Worm (Caenorhabditis elegans) whole organism, L2 larva: ENCODE measurements around the gene C40A11.3.

ENCODE experiments used
- C34F6.9 ChIP-seq: fragments of 150-350 bp; optimal IDR thresholded peaks from 2 replicates; lab custom pipeline; 2014; ENCODE audit warnings: missing biosample characterization, missing genetic modification characterization
- F13H6.1 ChIP-seq: sonication (generic microtip); optimal IDR thresholded peaks from 2 replicates; lab custom pipeline; 2016; ENCODE audit warnings: missing genetic modification characterization, missing compliant biosample characterization
- Y55F3AM.14 ChIP-seq: fragments of 200-800 bp; sonication (Bioruptor generic); optimal IDR thresholded peaks from 2 replicates; lab custom pipeline; 2018; ENCODE audit warnings: mild to moderate bottlenecking, missing genetic modification characterization, missing compliant biosample characterization
- ZK546.5 ChIP-seq: sonication (generic microtip); optimal IDR thresholded peaks from 2 replicates; lab custom pipeline; 2017; ENCODE audit warnings: missing biosample characterization, missing genetic modification characterization
- alr-1 ChIP-seq: fragments of 150-350 bp; optimal IDR thresholded peaks from 2 replicates; lab custom pipeline; 2014; ENCODE audit warnings: missing biosample characterization, missing genetic modification characterization
- aly-2 ChIP-seq: fragments of 150-350 bp; optimal IDR thresholded peaks from 2 replicates; lab custom pipeline; 2014; ENCODE audit warnings: missing biosample characterization, missing genetic modification characterization
- ama-1 ChIP-seq: fragments of 150-350 bp; optimal IDR thresholded peaks from 2 replicates; lab custom pipeline; 2018; ENCODE audit warnings: inconsistent platforms
- blmp-1 ChIP-seq: sonication (generic microtip); optimal IDR thresholded peaks from 2 replicates; lab custom pipeline; 2017; ENCODE audit warnings: missing genetic modification characterization, mild to moderate bottlenecking, missing compliant biosample characterization, antibody characterized with exemption, moderate library complexity; ENCODE audit not compliant: insufficient read depth
- ceh-16 ChIP-seq: fragments of 150-350 bp; optimal IDR thresholded peaks from 2 replicates; lab custom pipeline; 2014; ENCODE audit warnings: missing biosample characterization, missing genetic modification characterization
- crh-2 ChIP-seq: sonication (generic microtip); optimal IDR thresholded peaks from 2 replicates; lab custom pipeline; 2017; ENCODE audit warnings: missing biosample characterization, missing genetic modification characterization
- elt-1 ChIP-seq: fragments of 150-350 bp; optimal IDR thresholded peaks from 2 replicates; lab custom pipeline; 2014; ENCODE audit warnings: missing biosample characterization, missing genetic modification characterization
- elt-3 ChIP-seq: sonication (generic microtip); optimal IDR thresholded peaks from 2 replicates; lab custom pipeline; 2017; ENCODE audit warnings: missing biosample characterization, missing genetic modification characterization
- lin-11 ChIP-seq: fragments of 150-350 bp; sonication (generic microtip); optimal IDR thresholded peaks from 2 replicates; lab custom pipeline; 2014; ENCODE audit warnings: missing biosample characterization, missing genetic modification characterization, inconsistent platforms, mixed read lengths
- lsy-2 ChIP-seq, 2 experiments: fragments of 150-350 bp in 1 of 2; sonication (generic microtip) in 1 of 2; optimal IDR thresholded peaks; 2 replicates each; lab custom pipeline; 2014 to 2017; ENCODE audit warnings: missing biosample characterization in 2 of 2, missing genetic modification characterization in 2 of 2
- mab-5 ChIP-seq: fragments of 150-350 bp; optimal IDR thresholded peaks from 2 replicates; lab custom pipeline; 2014; ENCODE audit warnings: missing biosample characterization, missing genetic modification characterization
- mbf-1 ChIP-seq: sonication (generic microtip); optimal IDR thresholded peaks from 2 replicates; lab custom pipeline; 2017; ENCODE audit warnings: missing biosample characterization, missing genetic modification characterization
- mdl-1 ChIP-seq, 2 experiments: fragments of 150-350 bp in 1 of 2; sonication (generic microtip) in 1 of 2; optimal IDR thresholded peaks; 2 replicates each; lab custom pipeline; 2017; ENCODE audit warnings: missing biosample characterization in 2 of 2, missing genetic modification characterization in 2 of 2
- nhr-10 ChIP-seq: sonication (generic microtip); optimal IDR thresholded peaks from 2 replicates; lab custom pipeline; 2017; ENCODE audit warnings: missing biosample characterization, missing genetic modification characterization
- nhr-11 ChIP-seq: fragments of 150-350 bp; optimal IDR thresholded peaks from 2 replicates; lab custom pipeline; 2014; ENCODE audit warnings: missing biosample characterization, missing genetic modification characterization
- nhr-12 ChIP-seq: fragments of 150-350 bp; optimal IDR thresholded peaks from 2 replicates; lab custom pipeline; 2014; ENCODE audit warnings: missing biosample characterization, missing genetic modification characterization
- nhr-129 ChIP-seq: fragments of 150-350 bp; optimal IDR thresholded peaks from 2 replicates; lab custom pipeline; 2014; ENCODE audit warnings: missing biosample characterization, missing genetic modification characterization
- nhr-23 ChIP-seq: fragments of 150-350 bp; optimal IDR thresholded peaks from 2 replicates; lab custom pipeline; 2014; ENCODE audit warnings: missing biosample characterization, missing genetic modification reagents, missing genetic modification characterization
- nhr-237 ChIP-seq: fragments of 150-350 bp; optimal IDR thresholded peaks from 2 replicates; lab custom pipeline; 2014; ENCODE audit warnings: missing biosample characterization, missing genetic modification characterization
- nhr-25 ChIP-seq: fragments of 150-350 bp; sonication (generic microtip); optimal IDR thresholded peaks from 3 replicates; lab custom pipeline; 2014; ENCODE audit warnings: missing biosample characterization, missing genetic modification characterization
- nhr-6 ChIP-seq: fragments of 150-350 bp; optimal IDR thresholded peaks from 2 replicates; lab custom pipeline; 2014; ENCODE audit warnings: missing biosample characterization, missing genetic modification characterization
- nhr-77 ChIP-seq: fragments of 150-350 bp; optimal IDR thresholded peaks from 2 replicates; lab custom pipeline; 2014; ENCODE audit warnings: missing biosample characterization, missing genetic modification characterization
- sem-4 ChIP-seq: fragments of 150-350 bp; optimal IDR thresholded peaks from 2 replicates; lab custom pipeline; 2014; ENCODE audit warnings: missing biosample characterization, missing genetic modification reagents, missing genetic modification characterization
- skn-1 ChIP-seq: sonication (generic microtip); optimal IDR thresholded peaks from 2 replicates; lab custom pipeline; 2017; ENCODE audit warnings: missing biosample characterization, missing genetic modification characterization
- sma-9 ChIP-seq, 2 experiments: fragments of 150-350 bp in 1 of 2; sonication (generic microtip) in 1 of 2; optimal IDR thresholded peaks; 2 replicates each; lab custom pipeline; 2014 to 2016; ENCODE audit warnings: missing genetic modification characterization in 2 of 2, mild to moderate bottlenecking in 1 of 2, missing biosample characterization in 1 of 2, missing compliant biosample characterization in 1 of 2, missing genetic modification reagents in 1 of 2, moderate library complexity in 1 of 2
- unc-55 ChIP-seq: fragments of 150-350 bp; sonication (generic microtip); optimal IDR thresholded peaks from 3 replicates; lab custom pipeline; 2014; ENCODE audit warnings: missing biosample characterization, missing genetic modification reagents, missing genetic modification characterization
- zag-1 ChIP-seq: fragments of 150-350 bp; optimal IDR thresholded peaks from 2 replicates; lab custom pipeline; 2014; ENCODE audit warnings: missing biosample characterization, missing genetic modification characterization
- ztf-1 ChIP-seq: fragments of 200-800 bp; sonication (Bioruptor generic); conservative IDR thresholded peaks from 2 replicates; pipeline ENCODE4 v1.3.6; 2022; ENCODE audit warnings: missing genetic modification characterization, missing compliant biosample characterization
- ztf-11 ChIP-seq: sonication (generic microtip); optimal IDR thresholded peaks from 2 replicates; lab custom pipeline; 2017; ENCODE audit warnings: missing biosample characterization, missing genetic modification characterization
- ztf-4 ChIP-seq: fragments of 150-350 bp; optimal IDR thresholded peaks from 2 replicates; lab custom pipeline; 2014; ENCODE audit warnings: missing biosample characterization, missing genetic modification characterization

C40A11.3 gene

ce11 chrII:2140817-2141216 lies at the start of gene C40A11.3:
Gene C40A11.3, plus strand, starts transcription at chrII:2141117.
- TF ChIP-seq zag-1 (tag; lab: Kevin White, UChicago) (no peak), elt-3 (tag; lab: Kevin White, UChicago) (no peak), nhr-129 (no peak), C34F6.9 (tag; lab: Kevin White, UChicago) (no peak), lin-11 (no peak), aly-2 (tag; lab: Kevin White, UChicago) (no peak), nhr-237 (tag; lab: Kevin White, UChicago) (no peak), skn-1 (tag; lab: Kevin White, UChicago) (no peak), sem-4 (no peak), ceh-16 (no peak), unc-55 (no peak), sma-9 (GFP tag; optimal IDR thresholded peaks at IDR 0.05; lab: Kevin White, UChicago) (no peak), sma-9 (tag; optimal IDR thresholded peaks at IDR 0.05; lab: Kevin White, UChicago) (no peak), mbf-1 (no peak), mab-5 (tag; lab: Kevin White, UChicago) (no peak), ama-1 (lab: Kevin White, UChicago) (no peak), ZK546.5 (tag; lab: Kevin White, UChicago) (no peak), nhr-6 (no peak)

- TF ChIP-seq skn-1 (tag; lab: Kevin White, UChicago) (no peak), Y55F3AM.14 (GFP tag; lab: Kevin White, UChicago) (no peak), nhr-11 (tag; lab: Kevin White, UChicago) (no peak), nhr-23 (no peak), elt-1 (tag; lab: Kevin White, UChicago) (no peak)
These were observed 48.9 kb upstream of the C40A11.3 start, which contains the start of gene T16A1.10 for ce11 chrII:2091972-2092371. Gene T16A1.10, minus strand, starts transcription at chrII:2092094.

ce11 chrII:2093456-2093926 lies 47.4 kb upstream of the C40A11.3 start, which contains the start of gene fbxb-37:
Gene fbxb-37, minus strand, starts transcription at chrII:2093876.
- TF ChIP-seq lin-11: no peak
- TF ChIP-seq F13H6.1 (tag; lab: Kevin White, UChicago): no peak
- no peak for TF ChIP-seq crh-2
- TF ChIP-seq blmp-1 (tag; lab: Kevin White, UChicago): no peak
- TF ChIP-seq ztf-4 (tag; lab: Kevin White, UChicago): no peak
- TF ChIP-seq ZK546.5 (tag; lab: Kevin White, UChicago): no peak
- TF ChIP-seq alr-1 (tag; lab: Kevin White, UChicago): no peak
- no peak for TF ChIP-seq nhr-23
- no peak for TF ChIP-seq mdl-1 (tag; optimal IDR thresholded peaks at IDR 0.05; lab: Kevin White, UChicago)
- no peak for TF ChIP-seq nhr-11 (tag; lab: Kevin White, UChicago)
- TF ChIP-seq ama-1 (lab: Kevin White, UChicago): no peak
- TF ChIP-seq nhr-25 (tag; lab: Kevin White, UChicago): no peak
- TF ChIP-seq, all 48 proteins: peak for 0

- no peak for TF ChIP-seq ztf-1
- no peak for TF ChIP-seq nhr-77 (tag; lab: Kevin White, UChicago)
- TF ChIP-seq crh-2: no peak
- no peak for TF ChIP-seq sem-4
- TF ChIP-seq nhr-25 (tag; lab: Kevin White, UChicago): no peak
- TF ChIP-seq mab-5 (tag; lab: Kevin White, UChicago): no peak
- no peak for TF ChIP-seq lsy-2 (tag; optimal IDR thresholded peaks at IDR 0.05; lab: Kevin White, UChicago)
- no peak for TF ChIP-seq nhr-10
- TF ChIP-seq nhr-12: no peak
- TF ChIP-seq nhr-23: no peak
- no peak for TF ChIP-seq ama-1 (lab: Kevin White, UChicago)
- no peak for TF ChIP-seq elt-3 (tag; lab: Kevin White, UChicago)
- TF ChIP-seq C34F6.9 (tag; lab: Kevin White, UChicago): no peak
- TF ChIP-seq ztf-11 (tag; lab: Kevin White, UChicago): no peak
- no peak for TF ChIP-seq lin-11
- no peak for TF ChIP-seq aly-2 (tag; lab: Kevin White, UChicago)
These were observed 45.8 kb upstream of the C40A11.3 start, which contains the start of gene T16A1.2 for ce11 chrII:2094924-2095650. Gene T16A1.2, plus strand, starts transcription at chrII:2095600.
